Worm (Caenorhabditis elegans): Measurements from ENCODE around the gene srg-34.

srg-34 gene

ce11 chrV:18577458-18578078 is 12.9 kb upstream of the srg-34 start:
- no peak for TF ChIP-seq ceh-6 (GFP tag; optimal IDR thresholded peaks at IDR 0.05)
- TF ChIP-seq ztf-16 (tag; optimal IDR thresholded peaks at IDR 0.05): no peak
- TF ChIP-seq elt-2 (tag; optimal IDR thresholded peaks at IDR 0.05): peak; percentile 79

ce11 chrV:18576128-18576527 is 11.4 kb upstream of the srg-34 start:
- TF ChIP-seq pag-3 (tag; optimal IDR thresholded peaks at IDR 0.05; ENCODE audit: borderline replicate concordance): no peak
- no peak for TF ChIP-seq ceh-2 (tag; optimal IDR thresholded peaks at IDR 0.05)
- no peak for TF ChIP-seq che-1 (tag; optimal IDR thresholded peaks at IDR 0.05)
- TF ChIP-seq ceh-31 (tag; optimal IDR thresholded peaks at IDR 0.05): no peak
- TF ChIP-seq tbx-2 (tag; optimal IDR thresholded peaks at IDR 0.05): no peak
- TF ChIP-seq nfya-1 (tag; optimal IDR thresholded peaks at IDR 0.05): no peak
- no peak for TF ChIP-seq ceh-34 (tag; optimal IDR thresholded peaks at IDR 0.05)
- TF ChIP-seq ceh-45 (GFP tag; IDR thresholded peaks at IDR 0.05): no peak
- no peak for TF ChIP-seq hlh-13 (GFP tag; optimal IDR thresholded peaks at IDR 0.05)
- TF ChIP-seq ceh-30 (tag; optimal IDR thresholded peaks at IDR 0.05): no peak
- TF ChIP-seq rnt-1 (tag; optimal IDR thresholded peaks at IDR 0.05): no peak
- TF ChIP-seq hlh-8 (tag; optimal IDR thresholded peaks at IDR 0.05): no peak
- no peak for TF ChIP-seq Y22D7AL.16 (tag; optimal IDR thresholded peaks at IDR 0.05)
- TF ChIP-seq nhr-11 (tag; optimal IDR thresholded peaks at IDR 0.05): no peak
- TF ChIP-seq C08G9.2 (tag; optimal IDR thresholded peaks at IDR 0.05): no peak
- no peak for TF ChIP-seq pat-9 (tag; optimal IDR thresholded peaks at IDR 0.05)
- TF ChIP-seq ceh-24 (tag; optimal IDR thresholded peaks at IDR 0.05): no peak

ce11 chrV:18575084-18575483 is 10.4 kb upstream of the srg-34 start:
- TF ChIP-seq sox-2 (GFP tag; IDR thresholded peaks at IDR 0.05) (no peak), ceh-14 (tag; optimal IDR thresholded peaks at IDR 0.05) (no peak), C08G9.2 (tag; optimal IDR thresholded peaks at IDR 0.05) (no peak), ama-1 (optimal IDR thresholded peaks at IDR 0.05) (no peak), pag-3 (tag; optimal IDR thresholded peaks at IDR 0.05; ENCODE audit: borderline replicate concordance) (no peak), gmeb-2 (tag; optimal IDR thresholded peaks at IDR 0.05) (no peak), unc-86 (tag; optimal IDR thresholded peaks at IDR 0.05) (no peak), pqm-1 (tag; optimal IDR thresholded peaks at IDR 0.05) (no peak), ztf-16 (tag; optimal IDR thresholded peaks at IDR 0.05) (no peak), sox-4 (tag; optimal IDR thresholded peaks at IDR 0.05) (no peak), ceh-19 (GFP tag; optimal IDR thresholded peaks at IDR 0.05) (no peak), ceh-6 (GFP tag; optimal IDR thresholded peaks at IDR 0.05) (no peak), nfya-1 (tag; optimal IDR thresholded peaks at IDR 0.05) (no peak), ceh-30 (tag; optimal IDR thresholded peaks at IDR 0.05) (no peak), tbx-2 (tag; optimal IDR thresholded peaks at IDR 0.05) (no peak), lin-11 (tag; optimal IDR thresholded peaks at IDR 0.05) (no peak), hlh-30 (tag; optimal IDR thresholded peaks at IDR 0.05; ENCODE audit: insufficient read depth) (no peak)

DNA sequence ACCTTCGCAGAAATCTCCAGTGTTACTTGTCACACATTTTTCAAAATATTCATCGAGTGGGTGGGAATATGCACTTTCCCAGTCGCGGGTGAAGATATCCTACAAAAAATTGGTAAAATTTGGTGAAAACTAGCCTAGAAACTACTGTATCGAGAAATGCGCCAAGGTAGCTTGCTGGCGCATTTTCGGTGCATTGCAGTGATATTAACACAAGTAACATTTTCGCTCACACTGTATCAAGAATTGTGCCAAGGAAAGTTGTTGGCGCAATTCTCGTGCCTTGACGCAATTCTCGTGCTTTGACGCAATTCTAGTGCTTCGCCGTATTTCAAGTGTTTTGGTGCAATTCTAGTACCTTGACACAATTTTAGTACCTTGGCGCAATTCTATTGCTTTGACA is 8.5 kb upstream of the srg-34 start:
- no peak for TF ChIP-seq sox-4 (tag; optimal IDR thresholded peaks at IDR 0.05)
- TF ChIP-seq hlh-30 (tag; optimal IDR thresholded peaks at IDR 0.05; ENCODE audit: insufficient read depth): no peak
- TF ChIP-seq ceh-22 (tag; optimal IDR thresholded peaks at IDR 0.05): no peak
- TF ChIP-seq pha-4 (tag; optimal IDR thresholded peaks at IDR 0.05): no peak
- no peak for TF ChIP-seq unc-55 (GFP tag; optimal IDR thresholded peaks at IDR 0.05)
- no peak for TF ChIP-seq ceh-45 (GFP tag; IDR thresholded peaks at IDR 0.05)
- TF ChIP-seq ceh-34 (tag; optimal IDR thresholded peaks at IDR 0.05): no peak
- no peak for TF ChIP-seq tbx-7 (tag; optimal IDR thresholded peaks at IDR 0.05)
- no peak for TF ChIP-seq zip-5 (tag; optimal IDR thresholded peaks at IDR 0.05)
- no peak for TF ChIP-seq fax-1 (tag; optimal IDR thresholded peaks at IDR 0.05)
- no peak for TF ChIP-seq ceh-19 (GFP tag; optimal IDR thresholded peaks at IDR 0.05)
- TF ChIP-seq C08G9.2 (tag; optimal IDR thresholded peaks at IDR 0.05): no peak
- no peak for TF ChIP-seq mec-3 (tag; optimal IDR thresholded peaks at IDR 0.05; ENCODE audit: borderline replicate concordance)
- no peak for TF ChIP-seq ttx-3 (tag; optimal IDR thresholded peaks at IDR 0.05)
- no peak for TF ChIP-seq npax-4 (tag; optimal IDR thresholded peaks at IDR 0.05)
